Worm (Caenorhabditis elegans): Measurements from ENCODE around the gene F37C12.21.

The F37C12.21 gene

DNA sequence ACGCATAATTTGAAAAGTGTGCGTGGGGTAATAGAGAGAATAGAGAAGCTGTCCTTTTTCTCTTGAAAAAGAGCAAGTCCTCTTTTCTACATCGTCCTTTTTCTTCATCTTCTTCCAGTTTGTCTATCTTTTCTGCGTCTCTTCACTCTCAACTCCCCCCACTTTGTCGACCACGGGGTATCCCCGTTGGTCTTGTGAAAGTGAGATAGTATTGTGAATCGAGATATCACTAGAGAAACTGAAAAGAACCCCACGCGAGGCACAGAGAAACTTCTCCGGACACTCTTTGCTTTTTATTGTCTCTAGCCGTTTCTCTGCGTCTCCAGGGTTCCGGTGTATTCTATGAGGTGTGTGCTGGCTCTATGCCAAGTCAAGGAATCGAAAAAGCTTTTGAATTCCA, 32.5 kb upstream of the F37C12.21 start (continued):
- TF ChIP-seq lin-40 (tag; optimal IDR thresholded peaks at IDR 0.05) (peak; percentile 89), ceh-40 (GFP tag; IDR thresholded peaks at IDR 0.05) (no peak), K12H6.12 (tag; optimal IDR thresholded peaks at IDR 0.05) (peak; percentile 94), snpc-4 (GFP tag; optimal IDR thresholded peaks at IDR 0.05) (peak; percentile 52), snpc-4 (tag; optimal IDR thresholded peaks at IDR 0.05) (peak; percentile 28 to 74 (median 59)), bed-2 (GFP tag; IDR thresholded peaks at IDR 0.05) (no peak), lin-54 (GFP tag; optimal IDR thresholded peaks at IDR 0.05) (peak; percentile 60), mxl-1 (tag; optimal IDR thresholded peaks at IDR 0.05) (no peak), rec-8 (tag; optimal IDR thresholded peaks at IDR 0.05) (no peak), snpc-1.3 (tag; optimal IDR thresholded peaks at IDR 0.05; ENCODE audit: insufficient read depth) (no peak), lir-1 (GFP tag; conservative IDR thresholded peaks at IDR 0.05) (peak; percentile 33; the same call in 1 of the 2 replicates), cebp-2 (GFP tag; IDR thresholded peaks at IDR 0.05) (no peak), hlh-26 (GFP tag; conservative IDR thresholded peaks at IDR 0.05) (no peak), F49E8.2 (tag; optimal IDR thresholded peaks at IDR 0.05; ENCODE audit: insufficient read depth) (no peak), unc-62 (GFP tag; optimal IDR thresholded peaks at IDR 0.05) (peak; percentile 29), ztf-22 (GFP tag; optimal IDR thresholded peaks at IDR 0.05) (no peak), nfyb-1 (GFP tag; IDR thresholded peaks at IDR 0.05) (peak; percentile 90), ama-1 (optimal IDR thresholded peaks at IDR 0.05) (peak; percentile 3), ama-1 (GFP tag; optimal IDR thresholded peaks at IDR 0.05) (no peak), F39B2.1 (GFP tag; IDR thresholded peaks at IDR 0.05) (0 out of 2 replicates have a peak, but pooled peaks have one; percentile 43), xnd-1 (tag; optimal IDR thresholded peaks at IDR 0.05) (no peak), sdz-38 (tag; optimal IDR thresholded peaks at IDR 0.05) (no peak), somi-1 (GFP tag; optimal IDR thresholded peaks at IDR 0.05) (peak; percentile 80), C17E4.6 (GFP tag; IDR thresholded peaks at IDR 0.05) (0 out of 2 replicates have a peak, but pooled peaks have one; percentile 19), F33H1.4 (GFP tag; IDR thresholded peaks at IDR 0.05) (peak; percentile 25; the same call in 1 of the 2 replicates), ccch-3 (GFP tag; optimal IDR thresholded peaks at IDR 0.05) (no peak), snpc-3.4 (tag; optimal IDR thresholded peaks at IDR 0.05) (no peak), dox-1 (GFP tag; IDR thresholded peaks at IDR 0.05) (peak; percentile 73), Y56A3A.18 (GFP tag; IDR thresholded peaks at IDR 0.05) (0 out of 2 replicates have a peak, but pooled peaks have one; percentile 50), ztf-26 (tag; optimal IDR thresholded peaks at IDR 0.05) (peak; percentile 70)

DNA sequence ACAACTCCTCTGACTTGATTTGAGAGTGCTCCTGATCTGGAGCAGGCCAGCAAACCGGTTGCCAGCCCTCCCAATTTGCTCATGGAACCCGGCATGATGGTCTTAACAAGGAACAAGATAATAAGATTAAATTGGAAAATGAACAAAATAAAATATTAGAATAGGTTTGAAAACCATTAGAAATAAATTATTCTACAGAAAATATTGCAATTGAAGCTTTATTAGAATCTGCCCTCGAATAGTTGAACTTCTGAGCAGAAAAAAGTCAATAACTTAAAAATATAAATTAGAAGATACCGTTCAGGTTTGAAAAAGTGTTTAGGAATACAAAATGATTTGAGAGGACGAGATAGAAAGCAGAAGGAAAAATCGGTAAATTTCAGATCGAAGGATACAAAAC, 29.4 kb upstream of the F37C12.21 start, which contains the start of gene nuo-4:
Gene nuo-4 (minus strand): TSS at position 101 of the 400 bp plus-strand sequence.
- TF ChIP-seq madf-3 (GFP tag; IDR thresholded peaks at IDR 0.05) (peak; percentile 73; the same call in 1 of the 2 replicates), lag-1 (GFP tag; IDR thresholded peaks at IDR 0.05) (no peak)

- TF ChIP-seq ama-1 (optimal IDR thresholded peaks at IDR 0.05): no peak
- no peak for TF ChIP-seq ama-1 (GFP tag; optimal IDR thresholded peaks at IDR 0.05)
- no peak for TF ChIP-seq lin-40 (tag; optimal IDR thresholded peaks at IDR 0.05)
- TF ChIP-seq Y53G8AR.9 (GFP tag; conservative IDR thresholded peaks at IDR 0.05): no peak
- TF ChIP-seq ets-4 (GFP tag; optimal IDR thresholded peaks at IDR 0.05): no peak
- no peak for TF ChIP-seq ztf-26 (tag; optimal IDR thresholded peaks at IDR 0.05)
- TF ChIP-seq B0035.1 (tag; optimal IDR thresholded peaks at IDR 0.05): no peak
- TF ChIP-seq ztf-6 (GFP tag; IDR thresholded peaks at IDR 0.05): no peak
- TF ChIP-seq madf-6 (GFP tag; IDR thresholded peaks at IDR 0.05): no peak
- no peak for TF ChIP-seq somi-1 (GFP tag; optimal IDR thresholded peaks at IDR 0.05)
- no peak for TF ChIP-seq repo-1 (tag; optimal IDR thresholded peaks at IDR 0.05)
- TF ChIP-seq lin-35 (GFP tag; optimal IDR thresholded peaks at IDR 0.05): no peak
- TF ChIP-seq dpl-1 (GFP tag; optimal IDR thresholded peaks at IDR 0.05): no peak
- TF ChIP-seq ztf-28 (GFP tag; IDR thresholded peaks at IDR 0.05): no peak
Observed at ce11 chrIII:7159246-7159645, 28.9 kb upstream of the F37C12.21 start.

Data from whole organism, young adult.